Worm (Caenorhabditis elegans): ENCODE results near the gene C06E4.6.

- TF ChIP-seq him-1 (tag; optimal IDR thresholded peaks at IDR 0.05), result no peak
- TF ChIP-seq W03F9.2 (tag; optimal IDR thresholded peaks at IDR 0.05), result no peak
Measured at ce11 chrIV:7233566-7234014, 24.5 kb downstream of the C06E4.6 start.

Data from whole organism, L4/young adult.